Worm (Caenorhabditis elegans) whole organism, midembryonic: ENCODE measurements around the gene Y39E4B.10.

Experiments used
- flt-1 ChIP-seq: fragments of 200-800 bp; sonication (Bioruptor generic); IDR thresholded peaks from 2 replicates; pipeline ENCODE4 v1.3.6; 2022; ENCODE audit warnings: missing genetic modification characterization, missing compliant biosample characterization
- klf-2 ChIP-seq: fragments of 200-800 bp; sonication (Bioruptor generic); conservative IDR thresholded peaks from 2 replicates; pipeline ENCODE4 v1.3.6; 2022; ENCODE audit warnings: missing genetic modification reagents, missing genetic modification characterization, missing compliant biosample characterization

ce11 chrIII:13164902-13165301 lies 12.2 kb upstream of the Y39E4B.10 start:
- TF ChIP-seq klf-2 (GFP tag; lab: Robert Waterston, UW) (no peak), flt-1 (no peak)
